Fruit fly (Drosophila melanogaster) whole organism, embryonic: ENCODE data around the gene Lcp65Ag1.
A peak's percentile ranks its signal among the peaks of the same experiment; 100 is the strongest.

ENCODE experiments used
- Asciz ChIP-seq: fragments of 200-800 bp; sonication (Bioruptor generic); optimal IDR thresholded peaks from 2 replicates; lab custom pipeline; 2017; ENCODE audit warnings: missing biosample characterization, mild to moderate bottlenecking, missing genetic modification characterization, missing genetic modification reagents
- Atf-2 ChIP-seq: fragments of 200-800 bp; sonication (Bioruptor generic); optimal IDR thresholded peaks from 2 replicates; lab custom pipeline; 2016; ENCODE audit warnings: missing biosample characterization, missing genetic modification characterization
- Atf3 ChIP-seq: fragments of 200-800 bp; sonication (Bioruptor generic); optimal IDR thresholded peaks from 3 replicates; lab custom pipeline; 2016; ENCODE audit warnings: missing biosample characterization, missing genetic modification characterization
- Blimp-1 ChIP-seq: fragments of 200-800 bp; sonication (Bioruptor generic); optimal IDR thresholded peaks from 3 replicates; lab custom pipeline; 2018; ENCODE audit warnings: missing biosample characterization, missing genetic modification characterization, mild to moderate bottlenecking, moderate library complexity, missing genetic modification reagents
- CG12104 ChIP-seq: fragments of 200-800 bp; sonication (Bioruptor generic); optimal IDR thresholded peaks from 3 replicates; lab custom pipeline; 2016; ENCODE audit warnings: missing biosample characterization, missing genetic modification characterization
- CG12299 ChIP-seq: fragments of 200-800 bp; sonication (Bioruptor generic); optimal IDR thresholded peaks from 2 replicates; lab custom pipeline; 2018; ENCODE audit warnings: missing biosample characterization, mild to moderate bottlenecking, missing genetic modification characterization
- CG12744 ChIP-seq: fragments of 200-800 bp; sonication (Bioruptor generic); optimal IDR thresholded peaks from 2 replicates; lab custom pipeline; 2016; ENCODE audit warnings: missing biosample characterization, missing genetic modification characterization
- CG13123 ChIP-seq: fragments of 200-800 bp; sonication (Bioruptor generic); optimal IDR thresholded peaks from 2 replicates; lab custom pipeline; 2016; ENCODE audit warnings: missing biosample characterization, missing genetic modification characterization
- CG13287 ChIP-seq: fragments of 200-800 bp; sonication (Bioruptor generic); IDR thresholded peaks from 2 replicates; pipeline ENCODE4 v1.3.6; 2022; ENCODE audit warnings: missing biosample characterization, missing genetic modification characterization; ENCODE audit not compliant: partially characterized antibody
- CG13775 ChIP-seq: fragments of 200-800 bp; sonication (Bioruptor generic); optimal IDR thresholded peaks from 3 replicates; lab custom pipeline; 2017; ENCODE audit warnings: missing biosample characterization, mild to moderate bottlenecking, missing genetic modification characterization
- CG14050 ChIP-seq: fragments of 200-800 bp; sonication (Bioruptor generic); IDR thresholded peaks from 3 replicates; pipeline ENCODE4 v1.3.6; 2022; ENCODE audit warnings: missing biosample characterization, missing genetic modification characterization
- CG15479 ChIP-seq: fragments of 200-800 bp; sonication (Bioruptor generic); optimal IDR thresholded peaks from 3 replicates; lab custom pipeline; 2019; ENCODE audit warnings: missing biosample characterization, mild to moderate bottlenecking, missing genetic modification characterization, moderate library complexity
- CG17186 ChIP-seq: fragments of 200-800 bp; sonication (Bioruptor generic); optimal IDR thresholded peaks from 3 replicates; lab custom pipeline; 2017; ENCODE audit warnings: missing biosample characterization, missing genetic modification reagents, missing genetic modification characterization
- CG17612 ChIP-seq: fragments of 200-800 bp; sonication (Bioruptor generic); IDR thresholded peaks from 2 replicates; pipeline ENCODE4 v1.3.6; 2022; ENCODE audit warnings: missing biosample characterization, missing genetic modification characterization
- CG2875 ChIP-seq: fragments of 200-800 bp; sonication (Bioruptor generic); optimal IDR thresholded peaks from 2 replicates; lab custom pipeline; 2017; ENCODE audit warnings: missing biosample characterization, mild to moderate bottlenecking, missing genetic modification characterization, missing genetic modification reagents
- CG30020 ChIP-seq: fragments of 200-800 bp; optimal IDR thresholded peaks from 2 replicates; lab custom pipeline; 2019; ENCODE audit warnings: missing biosample characterization, mild to moderate bottlenecking, missing genetic modification characterization, moderate library complexity
- CG34422 ChIP-seq: fragments of 200-800 bp; sonication (Bioruptor generic); IDR thresholded peaks from 3 replicates; pipeline ENCODE4 v1.3.6; 2022; ENCODE audit warnings: missing biosample characterization, missing genetic modification characterization
- CG5953 ChIP-seq: fragments of 200-800 bp; sonication (Bioruptor generic); IDR thresholded peaks from 2 replicates; pipeline ENCODE4 v1.3.6; 2022; ENCODE audit warnings: missing biosample characterization, missing genetic modification characterization
- CG7271 ChIP-seq: fragments of 200-800 bp; sonication (Bioruptor generic); optimal IDR thresholded peaks from 2 replicates; lab custom pipeline; 2018; ENCODE audit warnings: missing biosample characterization, mild to moderate bottlenecking, missing genetic modification characterization, moderate library complexity
- CG8290 ChIP-seq, 3 experiments: fragments of 200-800 bp; sonication (Bioruptor generic); optimal IDR thresholded peaks; 2 replicates each; lab custom pipeline; 2016 to 2019; ENCODE audit warnings: missing biosample characterization in 3 of 3, missing genetic modification characterization in 3 of 3, mild to moderate bottlenecking in 2 of 3, moderate library complexity in 1 of 3
- CG9215 ChIP-seq: fragments of 200-800 bp; sonication (Bioruptor generic); IDR thresholded peaks from 2 replicates; pipeline ENCODE4 v1.3.6; 2022; ENCODE audit warnings: missing biosample characterization, missing genetic modification characterization
- CG9876 ChIP-seq: fragments of 200-800 bp; sonication (Bioruptor generic); optimal IDR thresholded peaks from 2 replicates; lab custom pipeline; 2016; ENCODE audit warnings: missing biosample characterization, missing genetic modification characterization
- Dip2 ChIP-seq: fragments of 200-800 bp; sonication (Bioruptor generic); IDR thresholded peaks from 2 replicates; pipeline ENCODE4 v1.3.6; 2022; ENCODE audit warnings: missing biosample characterization, missing genetic modification characterization
- ERR ChIP-seq: fragments of 200-800 bp; sonication (Bioruptor generic); optimal IDR thresholded peaks from 2 replicates; lab custom pipeline; 2016; ENCODE audit warnings: missing biosample characterization, missing genetic modification characterization
- Hey ChIP-seq: fragments of 200-800 bp; sonication (Bioruptor generic); optimal IDR thresholded peaks from 3 replicates; lab custom pipeline; 2018; ENCODE audit warnings: missing biosample characterization, mild to moderate bottlenecking, missing genetic modification characterization
- Hsf ChIP-seq: fragments of 200-800 bp; sonication (Bioruptor generic); optimal IDR thresholded peaks from 3 replicates; lab custom pipeline; 2016; ENCODE audit warnings: missing biosample characterization, missing genetic modification characterization
- Opbp ChIP-seq: fragments of 200-800 bp; sonication (Bioruptor generic); IDR thresholded peaks from 3 replicates; pipeline ENCODE4 v1.3.6; 2022; ENCODE audit warnings: missing biosample characterization, missing genetic modification characterization; ENCODE audit not compliant: partially characterized antibody
- Pdp1 ChIP-seq, 2 experiments: fragments of 200-800 bp; sonication (Bioruptor generic); optimal IDR thresholded peaks; 3 replicates each; lab custom pipeline; 2016; ENCODE audit warnings: missing biosample characterization in 2 of 2, missing genetic modification characterization in 2 of 2, mild to moderate bottlenecking in 1 of 2, moderate library complexity in 1 of 2
- Ptx1 ChIP-seq: fragments of 200-800 bp; sonication (Bioruptor generic); IDR thresholded peaks from 2 replicates; pipeline ENCODE4 v1.3.6; 2022; ENCODE audit warnings: missing biosample characterization, missing genetic modification characterization
- Six4 ChIP-seq: fragments of 200-800 bp; sonication (Bioruptor generic); optimal IDR thresholded peaks from 2 replicates; lab custom pipeline; 2016; ENCODE audit warnings: missing biosample characterization, missing genetic modification characterization
- Trl ChIP-seq, 3 experiments: fragments of >200 bp in 2 of 3; fragments of 200-800 bp in 1 of 3; sonication (Bioruptor generic) in 1 of 3; optimal IDR thresholded peaks; 2 replicates in 1 of 3; 3 replicates in 2 of 3; lab custom pipeline; 2016 to 2017; ENCODE audit warnings: missing biosample characterization in 1 of 3, missing genetic modification characterization in 1 of 3
- ac ChIP-seq: fragments of 200-800 bp; sonication (Bioruptor generic); optimal IDR thresholded peaks from 3 replicates; lab custom pipeline; 2017; ENCODE audit warnings: missing biosample characterization, mild to moderate bottlenecking, missing genetic modification characterization
- cad ChIP-seq: fragments of >200 bp; optimal IDR thresholded peaks from 2 replicates; lab custom pipeline; 2017; ENCODE audit warnings: missing biosample characterization, missing genetic modification characterization
- cas ChIP-seq: fragments of 200-800 bp; sonication (Bioruptor generic); IDR thresholded peaks from 2 replicates; pipeline ENCODE4 v1.3.6; 2022; ENCODE audit warnings: missing biosample characterization, missing genetic modification characterization
- cg ChIP-seq: fragments of 200-800 bp; sonication (Bioruptor generic); optimal IDR thresholded peaks from 3 replicates; lab custom pipeline; 2019; ENCODE audit warnings: missing biosample characterization, mild to moderate bottlenecking, missing genetic modification characterization, moderate library complexity
- crol ChIP-seq: fragments of 200-800 bp; sonication (Bioruptor generic); IDR thresholded peaks from 2 replicates; pipeline ENCODE4 v1.3.6; 2022; ENCODE audit warnings: missing biosample characterization, missing genetic modification characterization
- exex ChIP-seq: fragments of 200-800 bp; sonication (Bioruptor generic); optimal IDR thresholded peaks from 4 replicates; lab custom pipeline; 2018; ENCODE audit warnings: missing biosample characterization, mild to moderate bottlenecking, missing genetic modification characterization, moderate library complexity
- fru ChIP-seq: fragments of >200 bp; optimal IDR thresholded peaks from 2 replicates; lab custom pipeline; 2017
- her ChIP-seq: fragments of 200-800 bp; sonication (Bioruptor generic); optimal IDR thresholded peaks from 2 replicates; lab custom pipeline; 2016; ENCODE audit warnings: missing biosample characterization, missing genetic modification characterization
- jing ChIP-seq: fragments of 200-800 bp; sonication (Bioruptor generic); optimal IDR thresholded peaks from 2 replicates; lab custom pipeline; 2018; ENCODE audit warnings: missing biosample characterization, mild to moderate bottlenecking, missing genetic modification characterization
- kah ChIP-seq: fragments of 200-800 bp; sonication (Bioruptor generic); optimal IDR thresholded peaks from 2 replicates; lab custom pipeline; 2018; ENCODE audit warnings: missing biosample characterization, mild to moderate bottlenecking, missing genetic modification characterization
- mam ChIP-seq: fragments of 200-800 bp; sonication (Bioruptor generic); optimal IDR thresholded peaks from 3 replicates; lab custom pipeline; 2016; ENCODE audit warnings: missing biosample characterization, missing genetic modification characterization
- row ChIP-seq: fragments of 200-800 bp; sonication (Bioruptor generic); IDR thresholded peaks from 3 replicates; pipeline ENCODE4 v1.3.6; 2022; ENCODE audit warnings: missing biosample characterization, missing genetic modification characterization
- sens-2 ChIP-seq: fragments of 200-800 bp; sonication (Bioruptor generic); IDR thresholded peaks from 2 replicates; pipeline ENCODE4 v1.3.6; 2022; ENCODE audit warnings: missing biosample characterization, missing genetic modification characterization
- sob ChIP-seq: fragments of 200-800 bp; sonication (Bioruptor generic); IDR thresholded peaks from 2 replicates; pipeline ENCODE4 v1.3.6; 2022; ENCODE audit warnings: missing biosample characterization, missing genetic modification characterization
- sr ChIP-seq: fragments of 200-800 bp; sonication (Bioruptor generic); IDR thresholded peaks from 3 replicates; pipeline ENCODE4 v1.3.6; 2022; ENCODE audit warnings: missing biosample characterization, missing genetic modification characterization
- trem ChIP-seq: fragments of 200-800 bp; optimal IDR thresholded peaks from 3 replicates; lab custom pipeline; 2019; ENCODE audit warnings: missing biosample characterization, mild to moderate bottlenecking, missing genetic modification characterization, moderate library complexity
- trh ChIP-seq: fragments of 200-800 bp; sonication (Bioruptor generic); optimal IDR thresholded peaks from 2 replicates; lab custom pipeline; 2016; ENCODE audit warnings: missing biosample characterization, missing genetic modification characterization
- vfl ChIP-seq: fragments of 200-800 bp; sonication (Bioruptor generic); optimal IDR thresholded peaks from 2 replicates; lab custom pipeline; 2016; ENCODE audit warnings: missing biosample characterization, missing genetic modification characterization

The Lcp65Ag1 gene

dm6 chr3L:6124616-6125408 lies 10.3 kb downstream of the Lcp65Ag1 start (continued):
- peak; percentile 16 for TF ChIP-seq CG12299 (tag; lab: Kevin White, UChicago)
- TF ChIP-seq CG13287 (GFP tag; lab: Robert Waterston, UW) = no peak; the same call in 1 of the 2 replicates
- no peak for TF ChIP-seq Trl (optimal IDR thresholded peaks at IDR 0.05; lab: Kevin White, UChicago)
- TF ChIP-seq Trl (GFP tag; optimal IDR thresholded peaks at IDR 0.05; lab: Kevin White, UChicago) = peak; percentile 71
- peak; percentile 16 for TF ChIP-seq CG9876 (GFP tag; lab: Kevin White, UChicago)
- peak; percentile 97 for TF ChIP-seq CG30020 (tag; lab: Kevin White, UChicago)
- TF ChIP-seq sr = peak; percentile 93
- peak; percentile 87 for TF ChIP-seq CG7271 (tag; lab: Kevin White, UChicago)
- no peak for TF ChIP-seq cg (GFP tag; lab: Kevin White, UChicago)
- TF ChIP-seq Ptx1 (GFP tag; lab: Robert Waterston, UW) = peak; percentile 78
- TF ChIP-seq cad = no peak
- no peak for TF ChIP-seq CG15479 (GFP tag; lab: Kevin White, UChicago)
- TF ChIP-seq Opbp (GFP tag; lab: Robert Waterston, UW) = no peak
- peak; percentile 41 for TF ChIP-seq trem
- peak; percentile 62 for TF ChIP-seq CG13775 (GFP tag; lab: Kevin White, UChicago)
- peak; percentile 79 for TF ChIP-seq CG14050 (GFP tag; lab: Robert Waterston, UW)
- peak; percentile 66 for TF ChIP-seq CG8290 (GFP tag; optimal IDR thresholded peaks at IDR 0.05; lab: Kevin White, UChicago)
- peak; percentile 24 to 83 for TF ChIP-seq CG8290 (tag; optimal IDR thresholded peaks at IDR 0.05; lab: Kevin White, UChicago)
- TF ChIP-seq Asciz (GFP tag; lab: Kevin White, UChicago) = peak; percentile 83
- peak; percentile 64 for TF ChIP-seq kah (GFP tag; lab: Kevin White, UChicago)
- no peak for TF ChIP-seq vfl (GFP tag; lab: Kevin White, UChicago)
- no peak for TF ChIP-seq fru (lab: Kevin White, UChicago)
- peak; percentile 78 for TF ChIP-seq CG34422 (GFP tag; lab: Robert Waterston, UW)
- peak; percentile 75 for TF ChIP-seq CG12104
- TF ChIP-seq CG13123 (GFP tag; lab: Kevin White, UChicago) = peak; percentile 24
- TF ChIP-seq CG5953 (GFP tag; lab: Robert Waterston, UW) = peak; percentile 79
- peak; percentile 79 for TF ChIP-seq mam (GFP tag; lab: Kevin White, UChicago)
- peak; percentile 43 for TF ChIP-seq Hey (tag; lab: Kevin White, UChicago)
- no peak for TF ChIP-seq exex (tag; lab: Kevin White, UChicago)
- peak; percentile 84 for TF ChIP-seq sens-2 (GFP tag; lab: Robert Waterston, UW)
- TF ChIP-seq CG12744 (GFP tag; lab: Kevin White, UChicago) = no peak
- TF ChIP-seq trh (GFP tag; lab: Kevin White, UChicago) = peak; percentile 30
- no peak for TF ChIP-seq crol (GFP tag; lab: Robert Waterston, UW)
- TF ChIP-seq Six4 (GFP tag; lab: Kevin White, UChicago) = peak; percentile 46
- TF ChIP-seq Atf-2 (GFP tag; lab: Kevin White, UChicago) = no peak
- TF ChIP-seq Pdp1 (GFP tag; optimal IDR thresholded peaks at IDR 0.05; lab: Kevin White, UChicago) = peak in 1 of 2 experiments; percentile 34
- no peak for TF ChIP-seq Atf3 (GFP tag; lab: Kevin White, UChicago)
- TF ChIP-seq ERR (GFP tag; lab: Kevin White, UChicago) = peak; percentile 69
- peak; percentile 49 for TF ChIP-seq ac (GFP tag; lab: Kevin White, UChicago)
- TF ChIP-seq Blimp-1 (GFP tag; lab: Kevin White, UChicago) = peak; percentile 42
- no peak for TF ChIP-seq Dip2 (GFP tag; lab: Robert Waterston, UW)
- TF ChIP-seq cas = no peak
- peak; percentile 28; the same call in 1 of the 2 replicates for TF ChIP-seq CG9215
- peak; percentile 53 for TF ChIP-seq Hsf (GFP tag; lab: Kevin White, UChicago)
- TF ChIP-seq CG17612 (GFP tag; lab: Robert Waterston, UW) = no peak
- TF ChIP-seq jing (GFP tag; lab: Kevin White, UChicago) = peak; percentile 41
- TF ChIP-seq row (GFP tag; lab: Robert Waterston, UW) = peak; percentile 22; the same call in 1 of the 3 replicates
- peak; percentile 64 for TF ChIP-seq her
- peak; percentile 87 for TF ChIP-seq sob
- TF ChIP-seq CG17186 (GFP tag; lab: Kevin White, UChicago) = peak; percentile 49
- peak; percentile 84 for TF ChIP-seq CG2875 (GFP tag; lab: Kevin White, UChicago)
